Fruit fly (Drosophila melanogaster): ENCODE data around the gene CG3473.

Gene CG3473

DNA sequence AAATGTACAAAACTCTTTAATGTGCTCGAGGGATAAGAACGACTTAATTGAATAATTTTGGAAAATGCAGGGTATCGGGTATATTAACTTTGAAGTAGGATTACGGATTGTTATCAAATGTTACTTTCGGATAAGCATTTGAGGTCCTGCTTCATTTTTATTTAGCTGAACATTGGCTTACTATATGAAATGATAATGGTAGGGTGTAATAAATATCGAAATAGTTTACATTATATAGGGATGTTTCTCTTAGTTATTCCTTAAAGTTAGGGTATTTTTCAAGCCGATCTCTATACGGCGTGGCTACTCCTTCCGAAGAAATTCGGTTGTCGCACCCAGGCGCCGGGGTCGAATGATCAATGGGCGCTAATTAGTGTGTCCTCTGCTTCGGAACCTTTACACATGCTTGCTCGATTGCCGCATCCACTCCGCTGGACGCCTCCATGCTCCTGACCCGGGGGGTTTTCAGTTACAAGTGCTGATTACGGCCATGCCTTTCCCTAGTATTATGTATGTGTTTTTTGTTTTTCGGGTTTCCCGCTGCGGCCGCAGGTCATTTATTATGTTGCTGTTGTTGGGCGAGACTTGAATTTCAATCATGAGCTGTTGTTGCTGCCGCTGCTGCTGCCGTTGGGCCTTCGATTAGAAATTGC is 23.5 kb downstream of the CG3473 start (continued):
- TF ChIP-seq CG10431 (GFP tag; optimal IDR thresholded peaks at IDR 0.05) (no peak), BEAF-32 (GFP tag; optimal IDR thresholded peaks at IDR 0.05) (no peak), Optix (GFP tag; IDR thresholded peaks at IDR 0.05) (no peak), Atf3 (GFP tag; optimal IDR thresholded peaks at IDR 0.05) (no peak), CG7271 (tag; optimal IDR thresholded peaks at IDR 0.05) (no peak), CG3847 (GFP tag; IDR thresholded peaks at IDR 0.05) (no peak), bab2 (GFP tag; optimal IDR thresholded peaks at IDR 0.05) (no peak), cato (GFP tag; optimal IDR thresholded peaks at IDR 0.05; ENCODE audit: borderline replicate concordance) (no peak), pzg (GFP tag; optimal IDR thresholded peaks at IDR 0.05) (no peak), CG17612 (GFP tag; IDR thresholded peaks at IDR 0.05) (no peak), HLHmδ (GFP tag; optimal IDR thresholded peaks at IDR 0.05) (no peak), MTF-1 (GFP tag; optimal IDR thresholded peaks at IDR 0.05; ENCODE audit: borderline replicate concordance) (no peak), gfzf (GFP tag; optimal IDR thresholded peaks at IDR 0.05) (no peak), danr (GFP tag; IDR thresholded peaks at IDR 0.05) (no peak), CG1647 (GFP tag; optimal IDR thresholded peaks at IDR 0.05) (no peak), ash1 (GFP tag; optimal IDR thresholded peaks at IDR 0.05) (no peak), gsb (GFP tag; IDR thresholded peaks at IDR 0.05) (no peak), slp2 (GFP tag; optimal IDR thresholded peaks at IDR 0.05) (no peak), CG6791 (GFP tag; IDR thresholded peaks at IDR 0.05; ENCODE audit: partially characterized antibody) (no peak), Nf-YA (GFP tag; IDR thresholded peaks at IDR 0.05) (no peak), CG2875 (GFP tag; optimal IDR thresholded peaks at IDR 0.05) (no peak), D19A (tag; optimal IDR thresholded peaks at IDR 0.05) (peak; percentile 98), CG10959 (GFP tag; IDR thresholded peaks at IDR 0.05) (no peak), Xbp1 (GFP tag; optimal IDR thresholded peaks at IDR 0.05) (no peak), btn (GFP tag; optimal IDR thresholded peaks at IDR 0.05) (peak; percentile 22), gce (GFP tag; IDR thresholded peaks at IDR 0.05) (no peak), gcm2 (GFP tag; optimal IDR thresholded peaks at IDR 0.05) (no peak), nau (GFP tag; optimal IDR thresholded peaks at IDR 0.05) (no peak), Antp (GFP tag; optimal IDR thresholded peaks at IDR 0.05) (no peak), Rx (GFP tag; IDR thresholded peaks at IDR 0.05) (no peak), ATbp (GFP tag; optimal IDR thresholded peaks at IDR 0.05) (no peak), wdn (GFP tag; IDR thresholded peaks at IDR 0.05) (no peak), ase (GFP tag; IDR thresholded peaks at IDR 0.05) (no peak), eve (GFP tag; optimal IDR thresholded peaks at IDR 0.05) (peak in 1 of 2 experiments; percentile 18), Camta (GFP tag; optimal IDR thresholded peaks at IDR 0.05) (no peak), cad (GFP tag; optimal IDR thresholded peaks at IDR 0.05) (no peak), lilli (GFP tag; optimal IDR thresholded peaks at IDR 0.05) (no peak), Bteb2 (GFP tag; optimal IDR thresholded peaks at IDR 0.05) (no peak), nerfin-2 (GFP tag; IDR thresholded peaks at IDR 0.05; ENCODE audit: partially characterized antibody) (no peak), CG6683 (GFP tag; optimal IDR thresholded peaks at IDR 0.05) (no peak), Fer3 (tag; optimal IDR thresholded peaks at IDR 0.05) (no peak), zen (tag; optimal IDR thresholded peaks at IDR 0.05) (peak; percentile 64), CG31224 (GFP tag; IDR thresholded peaks at IDR 0.05) (no peak), CG10147 (GFP tag; optimal IDR thresholded peaks at IDR 0.05) (no peak), trh (GFP tag; optimal IDR thresholded peaks at IDR 0.05) (no peak), hb (GFP tag; IDR thresholded peaks at IDR 0.05; ENCODE audit: partially characterized antibody) (no peak), vfl (GFP tag; optimal IDR thresholded peaks at IDR 0.05) (no peak), dm (GFP tag; optimal IDR thresholded peaks at IDR 0.05) (no peak), CkIIα-i1 (GFP tag; IDR thresholded peaks at IDR 0.05) (no peak), wek (GFP tag; optimal IDR thresholded peaks at IDR 0.05) (no peak), CG10654 (GFP tag; optimal IDR thresholded peaks at IDR 0.05) (no peak)

All from whole organism, embryonic.